Fruit fly (Drosophila melanogaster) whole organism: ENCODE measurements around the gene CG7857.

Experiments used
- CG8478 ChIP-seq: fragments of >200 bp; optimal IDR thresholded peaks from 2 replicates; lab custom pipeline; 2018; ENCODE audit warnings: inconsistent platforms
- usp ChIP-seq: fragments of >200 bp; optimal IDR thresholded peaks from 2 replicates; lab custom pipeline; 2017; ENCODE audit warnings: missing biosample characterization, missing genetic modification characterization, mixed read lengths

dm6 chr3L:15520320-15520719, 15.6 kb upstream of the CG7857 start, which contains the start of gene yellow-k:
- TF ChIP-seq CG8478 (lab: Kevin White, UChicago) (no peak), usp (GFP tag; lab: Kevin White, UChicago) (no peak)
